Worm (Caenorhabditis elegans): ENCODE measurements around the gene C50B6.3.
A peak's percentile ranks its signal among the peaks of the same experiment; 100 is the strongest.

The C50B6.3 gene

DNA sequence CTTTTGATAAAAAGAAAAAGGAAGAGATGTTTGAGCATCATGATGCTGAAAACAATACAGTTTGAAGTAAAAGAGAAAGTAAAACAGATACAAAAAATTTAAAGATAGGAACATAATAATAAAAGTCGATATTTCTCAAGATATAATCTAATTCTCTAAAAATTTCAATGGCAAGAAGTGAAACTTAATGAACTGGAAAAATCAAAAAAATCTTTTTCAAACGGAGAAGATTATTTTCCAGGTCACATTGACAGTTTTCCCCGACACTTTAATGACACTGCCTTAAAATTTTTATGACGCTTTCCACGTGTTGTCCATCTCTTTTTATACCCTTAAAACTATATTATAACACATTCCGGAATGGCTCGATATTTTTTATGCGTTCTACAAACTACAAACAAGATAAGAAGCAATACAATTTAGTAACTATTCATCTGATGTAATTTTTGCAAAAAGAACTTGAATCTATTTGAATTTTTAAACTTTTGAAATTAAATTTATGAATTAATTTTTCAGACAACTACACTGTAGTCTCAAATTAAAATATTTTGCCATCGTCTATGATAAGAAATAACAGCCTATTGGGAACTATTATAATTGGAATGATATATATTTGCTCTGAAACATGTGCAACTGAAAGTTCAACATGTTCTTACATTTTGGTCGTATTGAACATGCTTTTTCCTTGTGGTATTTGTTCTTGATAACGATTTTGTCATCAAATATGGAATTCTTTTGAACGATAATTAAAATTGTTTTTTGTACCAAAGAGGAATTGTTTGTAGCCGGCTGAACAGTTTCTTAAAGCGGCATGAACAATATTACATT is 11.8 kb downstream of the C50B6.3 start, which contains the start of gene C50B6.7:
Gene C50B6.7, minus strand, starts transcription at position 51 of the 828 bp plus-strand sequence.
- TF ChIP-seq lin-13 (GFP tag; optimal IDR thresholded peaks at IDR 0.05), result no peak
- peak; percentile 90 for TF ChIP-seq php-3 (GFP tag; IDR thresholded peaks at IDR 0.05)
- TF ChIP-seq zip-11 (GFP tag; IDR thresholded peaks at IDR 0.05), result no peak
- peak; percentile 56 for TF ChIP-seq aha-1 (tag)
- peak; percentile 22 for TF ChIP-seq pqm-1 (tag; optimal IDR thresholded peaks at IDR 0.05)
- no peak for TF ChIP-seq nhr-11 (tag; optimal IDR thresholded peaks at IDR 0.05)
- TF ChIP-seq dmd-6 (GFP tag; IDR thresholded peaks at IDR 0.05), result peak; percentile 48
- TF ChIP-seq nhr-28 (tag; optimal IDR thresholded peaks at IDR 0.05), result peak; percentile 2
- no peak for TF ChIP-seq daf-16 (GFP tag; optimal IDR thresholded peaks at IDR 0.05)
- peak; percentile 52 for TF ChIP-seq daf-16 (tag; optimal IDR thresholded peaks at IDR 0.05)
- no peak for TF ChIP-seq egl-43 (GFP tag; IDR thresholded peaks at IDR 0.05)
- TF ChIP-seq nhr-48 (tag; optimal IDR thresholded peaks at IDR 0.05), result peak; percentile 9
- TF ChIP-seq unc-62 (GFP tag; optimal IDR thresholded peaks at IDR 0.05 in 1 of 2), result peak in 1 of 2 experiments; percentile 3
- no peak for TF ChIP-seq unc-62 (tag; optimal IDR thresholded peaks at IDR 0.05)
- TF ChIP-seq dve-1 (tag; optimal IDR thresholded peaks at IDR 0.05; ENCODE audit: insufficient read depth), result peak; percentile 11

DNA sequence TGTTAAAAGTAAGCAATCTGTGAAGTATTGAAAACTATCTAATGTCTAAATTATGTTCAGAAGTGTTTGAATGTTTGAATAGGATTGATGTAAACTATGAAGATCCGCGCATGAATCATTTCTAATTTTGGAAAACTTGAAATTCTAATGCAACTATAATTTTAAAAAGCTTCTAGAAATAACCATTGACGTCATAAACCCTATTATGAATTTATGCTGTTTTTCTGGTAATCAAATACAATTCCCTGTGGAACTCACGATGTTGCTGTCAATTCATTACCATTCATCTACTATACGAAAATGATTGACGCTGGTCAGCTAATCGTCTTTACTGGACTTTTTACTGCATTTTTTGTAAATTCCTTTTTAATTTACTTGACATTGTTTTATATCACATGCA is 14.1 kb downstream of the C50B6.3 start, which contains the start of gene str-37:
Gene str-37, plus strand, starts transcription at position 301 of the 400 bp plus-strand sequence.
- TF ChIP-seq daf-16 (GFP tag; optimal IDR thresholded peaks at IDR 0.05) (no peak), daf-16 (tag; optimal IDR thresholded peaks at IDR 0.05) (no peak), lin-38 (GFP tag; IDR thresholded peaks at IDR 0.05) (no peak), madf-9 (GFP tag; conservative IDR thresholded peaks at IDR 0.05) (no peak), saeg-2 (GFP tag; IDR thresholded peaks at IDR 0.05) (no peak), dve-1 (tag; optimal IDR thresholded peaks at IDR 0.05; ENCODE audit: insufficient read depth) (no peak), ztf-11 (tag; optimal IDR thresholded peaks at IDR 0.05) (no peak), nhr-77 (tag; optimal IDR thresholded peaks at IDR 0.05) (no peak)

ce11 chrV:13330919-13331318 is 17.5 kb downstream of the C50B6.3 start, which contains the start of gene nhr-129:
TSS of gene nhr-129 (minus strand) at chrV:13331019.
- TF ChIP-seq dve-1 (tag; optimal IDR thresholded peaks at IDR 0.05; ENCODE audit: insufficient read depth) (no peak), mes-2 (tag; optimal IDR thresholded peaks at IDR 0.05; ENCODE audit: poor library complexity, severe bottlenecking) (no peak), ZK546.5 (tag; optimal IDR thresholded peaks at IDR 0.05) (no peak)

DNA sequence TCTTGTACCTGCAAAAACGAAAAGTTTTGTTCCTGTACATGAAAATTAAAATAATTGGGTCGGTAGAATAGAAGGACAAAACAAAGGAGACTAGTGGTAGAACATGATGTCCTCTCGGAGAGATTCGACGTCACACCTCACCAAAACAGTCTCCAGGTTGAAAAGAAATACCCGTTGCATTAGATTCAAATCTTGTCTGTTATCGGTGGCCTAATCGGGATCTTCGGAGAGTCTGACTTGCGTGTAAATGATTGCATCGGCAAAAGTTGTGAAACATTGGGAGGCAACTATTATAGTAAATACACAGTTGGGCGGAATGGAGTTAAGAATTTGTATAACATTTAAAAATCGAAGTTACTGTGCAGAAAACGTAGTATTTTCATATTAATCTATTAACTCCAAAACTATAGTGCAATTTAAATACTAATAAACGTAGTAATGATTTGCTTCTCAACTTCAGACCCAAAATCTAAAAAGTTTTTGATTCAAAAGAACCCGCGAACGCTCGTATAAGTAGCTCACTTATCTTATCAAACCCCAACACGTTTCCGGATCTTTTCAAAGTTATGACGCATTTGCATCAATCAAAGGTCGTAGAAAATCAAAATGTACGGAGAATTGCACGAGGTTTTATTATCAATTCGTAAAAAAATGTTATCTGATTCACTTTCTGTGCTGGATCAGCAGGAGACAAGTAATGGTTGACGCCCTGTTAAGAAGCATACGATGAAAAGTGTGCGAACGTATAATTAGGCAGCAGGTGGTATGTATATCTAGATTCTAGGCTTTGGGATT is 20.2 kb downstream of the C50B6.3 start, which contains the start of gene nhr-168:
Gene nhr-168, minus strand, starts transcription at position 486 of the 795 bp plus-strand sequence.
- TF ChIP-seq lin-1 (GFP tag; IDR thresholded peaks at IDR 0.05), result 0 out of 2 replicates have a peak, but pooled peaks have one; percentile 25
- TF ChIP-seq mxl-3 (GFP tag; optimal IDR thresholded peaks at IDR 0.05), result peak; percentile 20
- peak; percentile 58 for TF ChIP-seq nhr-77 (tag; optimal IDR thresholded peaks at IDR 0.05)
- no peak for TF ChIP-seq mes-2 (tag; optimal IDR thresholded peaks at IDR 0.05; ENCODE audit: poor library complexity, severe bottlenecking)
- no peak for TF ChIP-seq ZK337.2 (GFP tag; IDR thresholded peaks at IDR 0.05)
- TF ChIP-seq mxl-2 (GFP tag; conservative IDR thresholded peaks at IDR 0.05), result no peak
- TF ChIP-seq daf-16 (GFP tag; optimal IDR thresholded peaks at IDR 0.05), result no peak
- TF ChIP-seq daf-16 (tag; optimal IDR thresholded peaks at IDR 0.05), result peak; percentile 32
- TF ChIP-seq dve-1 (tag; optimal IDR thresholded peaks at IDR 0.05; ENCODE audit: insufficient read depth), result peak; percentile 49
- peak; percentile 88 for TF ChIP-seq dmd-6 (GFP tag; IDR thresholded peaks at IDR 0.05)
- peak in 1 of 2 experiments; percentile 50 for TF ChIP-seq mdl-1 (tag; optimal IDR thresholded peaks at IDR 0.05)
- TF ChIP-seq skn-1 (tag; optimal IDR thresholded peaks at IDR 0.05), result no peak
- TF ChIP-seq nhr-11 (tag; optimal IDR thresholded peaks at IDR 0.05), result no peak
- peak; percentile 55 for TF ChIP-seq nhr-28 (tag; optimal IDR thresholded peaks at IDR 0.05)
- TF ChIP-seq hlh-30 (tag; optimal IDR thresholded peaks at IDR 0.05; ENCODE audit: insufficient read depth), result peak; percentile 6
- TF ChIP-seq ceh-44 (GFP tag; IDR thresholded peaks at IDR 0.05), result no peak
- no peak for TF ChIP-seq hlh-11 (tag; optimal IDR thresholded peaks at IDR 0.05)
- TF ChIP-seq unc-62 (GFP tag; optimal IDR thresholded peaks at IDR 0.05 in 1 of 2), result peak in 1 of 2 experiments; percentile 30
- no peak for TF ChIP-seq unc-62 (tag; optimal IDR thresholded peaks at IDR 0.05)

All from whole organism, L4 larva.